Worm (Caenorhabditis elegans): ENCODE data around the gene lgc-33.

lgc-33 gene

ce11 chrIV:830262-830960, 14.9 kb upstream of the lgc-33 start:
- TF ChIP-seq efl-1 (optimal IDR thresholded peaks at IDR 0.05) = no peak
- TF ChIP-seq efl-1 (GFP tag; optimal IDR thresholded peaks at IDR 0.05 in 1 of 2) = peak in 1 of 2 experiments; percentile 54
- no peak for TF ChIP-seq swsn-7 (tag; optimal IDR thresholded peaks at IDR 0.05)
- TF ChIP-seq nhr-19 (GFP tag; conservative IDR thresholded peaks at IDR 0.05) = no peak
- TF ChIP-seq nhr-84 (tag; optimal IDR thresholded peaks at IDR 0.05) = no peak
- no peak for TF ChIP-seq ama-1 (optimal IDR thresholded peaks at IDR 0.05)
- TF ChIP-seq lin-39 (tag; optimal IDR thresholded peaks at IDR 0.05) = no peak
- no peak for TF ChIP-seq mef-2 (tag; optimal IDR thresholded peaks at IDR 0.05)
- TF ChIP-seq aly-2 (tag; optimal IDR thresholded peaks at IDR 0.05) = no peak

ce11 chrIV:831796-832486, 13.4 kb upstream of the lgc-33 start, which contains the start of the genes madf-1 and Y55F3BR.10:
TSS of gene madf-1 (minus strand) at chrIV:831896.
TSS of gene Y55F3BR.10 (plus strand) at chrIV:832436.
- TF ChIP-seq nhr-76 (tag; optimal IDR thresholded peaks at IDR 0.05) (no peak), nhr-28 (tag; optimal IDR thresholded peaks at IDR 0.05) (no peak), ceh-88 (GFP tag; IDR thresholded peaks at IDR 0.05) (no peak), hpl-2 (GFP tag; optimal IDR thresholded peaks at IDR 0.05) (no peak), pqm-1 (tag; optimal IDR thresholded peaks at IDR 0.05) (no peak), skn-1 (tag; optimal IDR thresholded peaks at IDR 0.05) (no peak), ces-1 (GFP tag; optimal IDR thresholded peaks at IDR 0.05) (no peak), rnt-1 (tag; optimal IDR thresholded peaks at IDR 0.05) (no peak), snu-23 (GFP tag; optimal IDR thresholded peaks at IDR 0.05) (no peak), ets-5 (GFP tag; IDR thresholded peaks at IDR 0.05) (no peak), pag-3 (tag; optimal IDR thresholded peaks at IDR 0.05; ENCODE audit: borderline replicate concordance, insufficient read depth) (no peak), ceh-90 (tag; optimal IDR thresholded peaks at IDR 0.05) (no peak), mef-2 (tag; optimal IDR thresholded peaks at IDR 0.05) (no peak), mab-9 (GFP tag; IDR thresholded peaks at IDR 0.05) (no peak), lsy-2 (tag; optimal IDR thresholded peaks at IDR 0.05) (no peak), aha-1 (tag; optimal IDR thresholded peaks at IDR 0.05) (no peak), C34B4.2 (tag; optimal IDR thresholded peaks at IDR 0.05) (no peak), fkh-8 (tag; optimal IDR thresholded peaks at IDR 0.05) (no peak), F16B12.6 (tag; optimal IDR thresholded peaks at IDR 0.05) (no peak)

ce11 chrIV:833517-833916, 11.8 kb upstream of the lgc-33 start:
- TF ChIP-seq nhr-90 (tag; optimal IDR thresholded peaks at IDR 0.05; ENCODE audit: poor library complexity) (no peak), lsy-2 (tag; optimal IDR thresholded peaks at IDR 0.05) (peak in 1 of 2 experiments; percentile 7), dpl-1 (GFP tag; optimal IDR thresholded peaks at IDR 0.05) (peak in 1 of 3 experiments; percentile 6), blmp-1 (tag; optimal IDR thresholded peaks at IDR 0.05) (peak; percentile 99), mep-1 (tag; optimal IDR thresholded peaks at IDR 0.05) (peak; percentile 29), sox-4 (tag; optimal IDR thresholded peaks at IDR 0.05) (no peak)

ce11 chrIV:842095-842494, 3.2 kb upstream of the lgc-33 start, which contains the start of gene Y55F3BR.6:
TSS of gene Y55F3BR.6 (minus strand) at chrIV:842126.
- TF ChIP-seq efl-1 (optimal IDR thresholded peaks at IDR 0.05) (peak; percentile 65 to 97), efl-1 (GFP tag; optimal IDR thresholded peaks at IDR 0.05 in 1 of 2) (peak; percentile 82 to 93), dpl-1 (GFP tag; optimal IDR thresholded peaks at IDR 0.05) (peak; percentile 27 to 71 (median 57)), snpc-4 (tag; optimal IDR thresholded peaks at IDR 0.05) (no peak), hpl-2 (GFP tag; optimal IDR thresholded peaks at IDR 0.05) (no peak), mep-1 (tag; optimal IDR thresholded peaks at IDR 0.05) (no peak), lin-35 (GFP tag; optimal IDR thresholded peaks at IDR 0.05) (peak; percentile 29 to 70), F16B12.6 (tag; optimal IDR thresholded peaks at IDR 0.05) (peak; percentile 58), snu-23 (GFP tag; optimal IDR thresholded peaks at IDR 0.05) (no peak)

All from whole organism, L1 larva.